Fruit fly (Drosophila melanogaster): ENCODE measurements around the gene Cox17.

Gene Cox17

DNA sequence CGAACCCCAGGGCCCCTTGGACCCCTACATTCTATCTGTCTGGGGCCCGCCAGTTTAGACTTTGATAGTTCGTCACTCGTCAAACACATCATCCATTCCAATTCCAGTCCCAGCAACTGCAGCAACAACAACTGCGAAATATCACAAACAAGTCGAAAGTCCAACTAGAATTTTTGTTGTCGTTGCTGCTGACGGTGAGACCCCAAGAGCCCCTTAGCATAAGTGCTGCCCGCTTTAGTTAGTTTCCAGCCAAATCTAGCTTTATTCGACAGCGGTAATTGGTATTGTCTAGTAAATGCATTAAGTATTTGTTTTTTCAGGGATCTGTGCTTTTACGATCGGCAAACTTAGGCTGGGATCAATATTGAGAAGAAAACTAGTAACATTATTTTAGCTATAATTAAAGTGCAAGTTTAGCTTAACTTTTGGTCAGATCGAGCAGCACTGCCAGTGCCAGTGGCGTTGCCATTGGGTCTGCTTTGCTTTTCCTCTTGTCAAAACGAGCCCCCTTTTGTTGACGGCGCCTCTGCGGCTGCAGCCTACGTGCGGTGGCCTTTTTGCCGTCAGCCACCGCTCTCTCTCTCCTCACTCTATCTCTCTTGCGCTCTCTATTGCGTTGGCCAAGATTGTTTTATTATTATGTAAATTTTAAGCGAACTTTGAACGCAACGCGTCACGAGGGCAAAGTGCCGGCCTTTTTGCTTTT, 9.7 kb downstream of the Cox17 start (continued):
- TF ChIP-seq CG31441 (GFP tag; IDR thresholded peaks at IDR 0.05) = peak; percentile 84
- peak; percentile 53 for TF ChIP-seq Lhr (GFP tag; optimal IDR thresholded peaks at IDR 0.05)
- peak; percentile 78 for TF ChIP-seq wdn (GFP tag; IDR thresholded peaks at IDR 0.05)
- no peak for TF ChIP-seq CG10321 (GFP tag; IDR thresholded peaks at IDR 0.05)
- peak; percentile 89 for TF ChIP-seq org-1 (GFP tag; optimal IDR thresholded peaks at IDR 0.05)
- TF ChIP-seq YL-1 (GFP tag; optimal IDR thresholded peaks at IDR 0.05) = peak; percentile 26
- TF ChIP-seq D19B (GFP tag; optimal IDR thresholded peaks at IDR 0.05) = peak; percentile 72
- peak; percentile 91 for TF ChIP-seq bab2 (GFP tag; optimal IDR thresholded peaks at IDR 0.05)
- peak; percentile 93 for TF ChIP-seq Atf-2 (GFP tag; optimal IDR thresholded peaks at IDR 0.05)
- TF ChIP-seq Neu2 (GFP tag; optimal IDR thresholded peaks at IDR 0.05; ENCODE audit: borderline replicate concordance) = peak; percentile 47
- peak; percentile 77 for TF ChIP-seq Ssrp (tag; optimal IDR thresholded peaks at IDR 0.05)
- TF ChIP-seq CG34224 (GFP tag; IDR thresholded peaks at IDR 0.05; ENCODE audit: partially characterized antibody) = no peak
- TF ChIP-seq prd (optimal IDR thresholded peaks at IDR 0.05) = no peak
- peak; percentile 89 for TF ChIP-seq prd (GFP tag; IDR thresholded peaks at IDR 0.05)
- peak; percentile 93 for TF ChIP-seq zfh2 (GFP tag; optimal IDR thresholded peaks at IDR 0.05)
- TF ChIP-seq ATbp (GFP tag; optimal IDR thresholded peaks at IDR 0.05) = peak; percentile 84
- TF ChIP-seq Atf3 (GFP tag; optimal IDR thresholded peaks at IDR 0.05) = peak; percentile 88
- peak; percentile 46 for TF ChIP-seq Spps (tag; optimal IDR thresholded peaks at IDR 0.05)
- TF ChIP-seq peb (GFP tag; IDR thresholded peaks at IDR 0.05) = peak; percentile 33; the same call in 1 of the 2 replicates
- TF ChIP-seq seq (GFP tag; IDR thresholded peaks at IDR 0.05) = peak; percentile 88
- TF ChIP-seq sr (GFP tag; IDR thresholded peaks at IDR 0.05) = peak; percentile 93
- TF ChIP-seq CrebB (tag; optimal IDR thresholded peaks at IDR 0.05) = peak; percentile 84
- TF ChIP-seq twi (tag; optimal IDR thresholded peaks at IDR 0.05) = peak; percentile 68
- TF ChIP-seq CG17186 (GFP tag; optimal IDR thresholded peaks at IDR 0.05) = peak; percentile 52
- TF ChIP-seq CG2199 (GFP tag; IDR thresholded peaks at IDR 0.05) = no peak
- TF ChIP-seq CG11456 (GFP tag; IDR thresholded peaks at IDR 0.05) = peak; percentile 96
- peak; percentile 94 for TF ChIP-seq Xbp1 (GFP tag; optimal IDR thresholded peaks at IDR 0.05)
- peak; percentile 70 for TF ChIP-seq CG12071 (GFP tag; optimal IDR thresholded peaks at IDR 0.05)
- peak; percentile 70 for TF ChIP-seq psq (GFP tag; optimal IDR thresholded peaks at IDR 0.05)
- TF ChIP-seq CG6791 (GFP tag; IDR thresholded peaks at IDR 0.05; ENCODE audit: partially characterized antibody) = no peak
- peak; percentile 74 for TF ChIP-seq CG30431 (GFP tag; optimal IDR thresholded peaks at IDR 0.05)
- no peak for TF ChIP-seq Dll (GFP tag; IDR thresholded peaks at IDR 0.05; ENCODE audit: partially characterized antibody)
- TF ChIP-seq CG6175 (GFP tag; IDR thresholded peaks at IDR 0.05) = peak; percentile 71
- no peak for TF ChIP-seq Dfd (GFP tag; optimal IDR thresholded peaks at IDR 0.05)
- TF ChIP-seq CG16815 (GFP tag; optimal IDR thresholded peaks at IDR 0.05) = peak; percentile 80
- TF ChIP-seq sisA (GFP tag; IDR thresholded peaks at IDR 0.05) = peak; percentile 91
- TF ChIP-seq CG2120 (GFP tag; optimal IDR thresholded peaks at IDR 0.05) = peak; percentile 97
- peak; percentile 57 for TF ChIP-seq Jarid2 (GFP tag; optimal IDR thresholded peaks at IDR 0.05)
- peak; percentile 86 for TF ChIP-seq pb (GFP tag; optimal IDR thresholded peaks at IDR 0.05)
- TF ChIP-seq dysf (GFP tag; IDR thresholded peaks at IDR 0.05) = peak; percentile 93
- peak; percentile 14 for TF ChIP-seq gfzf (GFP tag; optimal IDR thresholded peaks at IDR 0.05)
- TF ChIP-seq sna (GFP tag; IDR thresholded peaks at IDR 0.05; ENCODE audit: partially characterized antibody) = no peak
- TF ChIP-seq mirr (GFP tag; optimal IDR thresholded peaks at IDR 0.05) = peak; percentile 76
- TF ChIP-seq ken (GFP tag; IDR thresholded peaks at IDR 0.05) = peak; percentile 94
- peak; percentile 60 for TF ChIP-seq gcm (GFP tag; optimal IDR thresholded peaks at IDR 0.05)
- TF ChIP-seq vvl (GFP tag; IDR thresholded peaks at IDR 0.05) = peak; percentile 91
- peak; percentile 87 for TF ChIP-seq Chrac-16 (GFP tag; optimal IDR thresholded peaks at IDR 0.05)
- TF ChIP-seq HLH54F (GFP tag; optimal IDR thresholded peaks at IDR 0.05) = peak; percentile 92
- TF ChIP-seq Bdp1 (GFP tag; optimal IDR thresholded peaks at IDR 0.05) = peak; percentile 77
- TF ChIP-seq Rx (GFP tag; IDR thresholded peaks at IDR 0.05) = peak; percentile 84

Data from whole organism, embryonic.